Worm (Caenorhabditis elegans): ENCODE measurements around the gene cyp-13A2.

- TF ChIP-seq pqm-1 (tag; optimal IDR thresholded peaks at IDR 0.05) (no peak), nfya-1 (tag; optimal IDR thresholded peaks at IDR 0.05) (no peak), ceh-48 (tag; optimal IDR thresholded peaks at IDR 0.05) (no peak), T23F11.4 (GFP tag; optimal IDR thresholded peaks at IDR 0.05) (no peak), unc-86 (tag; optimal IDR thresholded peaks at IDR 0.05) (no peak), fkh-10 (GFP tag; optimal IDR thresholded peaks at IDR 0.05) (no peak)
These were observed 15.2 kb upstream of the cyp-13A2 start, which contains the start of gene cyp-13A6 for ce11 chrII:9802642-9803041.

Measured in whole organism, late embryonic.